Worm (Caenorhabditis elegans) whole organism, late embryonic: ENCODE data around the gene Y38E10A.1.
"Not testable (repeated sequence)": the region's sequence is repeated elsewhere in the genome, so short reads cannot be mapped to it uniquely, and the experiment has no call there.

Experiments
- fkh-10 ChIP-seq: fragments of 150-350 bp; optimal IDR thresholded peaks from 2 replicates; lab custom pipeline; 2014; ENCODE audit warnings: missing biosample characterization, missing genetic modification reagents, missing genetic modification characterization
- pha-4 ChIP-seq: fragments of 150-350 bp; optimal IDR thresholded peaks from 2 replicates; lab custom pipeline; 2018; ENCODE audit warnings: missing biosample characterization, missing genetic modification reagents, missing genetic modification characterization
- pqm-1 ChIP-seq: sonication (generic microtip); optimal IDR thresholded peaks from 2 replicates; lab custom pipeline; 2016; ENCODE audit warnings: missing genetic modification characterization, missing compliant biosample characterization
- unc-55 ChIP-seq: sonication (generic microtip); optimal IDR thresholded peaks from 2 replicates; lab custom pipeline; 2017; ENCODE audit warnings: missing biosample characterization, missing genetic modification reagents, missing genetic modification characterization

DNA sequence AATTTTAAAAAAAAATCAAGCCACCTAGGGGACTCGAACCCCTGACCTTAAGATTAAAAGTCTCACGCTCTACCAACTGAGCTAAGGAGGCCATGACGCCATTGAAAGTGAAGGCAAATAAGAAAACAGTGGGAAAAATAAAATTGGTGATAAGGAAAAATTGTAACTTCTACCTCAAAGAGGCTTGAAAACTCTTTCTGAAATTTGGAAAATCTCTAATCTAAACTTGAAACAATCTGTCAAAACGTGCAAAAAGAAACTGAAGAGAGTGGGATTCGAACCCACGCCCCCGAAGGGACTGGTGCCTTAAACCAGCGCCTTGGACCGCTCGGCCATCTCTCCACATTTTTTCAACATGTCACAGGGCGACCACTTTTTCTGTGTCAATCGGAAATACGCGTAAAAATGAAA is 28.7 kb downstream of the Y38E10A.1 start:
- not testable (repeated sequence) for TF ChIP-seq unc-55 (GFP tag; lab: Kevin White, UChicago); pha-4 (tag; lab: Kevin White, UChicago); fkh-10 (GFP tag; lab: Kevin White, UChicago); pqm-1
